Fruit fly (Drosophila melanogaster): ENCODE results near the gene GILT2.

The GILT2 gene

DNA sequence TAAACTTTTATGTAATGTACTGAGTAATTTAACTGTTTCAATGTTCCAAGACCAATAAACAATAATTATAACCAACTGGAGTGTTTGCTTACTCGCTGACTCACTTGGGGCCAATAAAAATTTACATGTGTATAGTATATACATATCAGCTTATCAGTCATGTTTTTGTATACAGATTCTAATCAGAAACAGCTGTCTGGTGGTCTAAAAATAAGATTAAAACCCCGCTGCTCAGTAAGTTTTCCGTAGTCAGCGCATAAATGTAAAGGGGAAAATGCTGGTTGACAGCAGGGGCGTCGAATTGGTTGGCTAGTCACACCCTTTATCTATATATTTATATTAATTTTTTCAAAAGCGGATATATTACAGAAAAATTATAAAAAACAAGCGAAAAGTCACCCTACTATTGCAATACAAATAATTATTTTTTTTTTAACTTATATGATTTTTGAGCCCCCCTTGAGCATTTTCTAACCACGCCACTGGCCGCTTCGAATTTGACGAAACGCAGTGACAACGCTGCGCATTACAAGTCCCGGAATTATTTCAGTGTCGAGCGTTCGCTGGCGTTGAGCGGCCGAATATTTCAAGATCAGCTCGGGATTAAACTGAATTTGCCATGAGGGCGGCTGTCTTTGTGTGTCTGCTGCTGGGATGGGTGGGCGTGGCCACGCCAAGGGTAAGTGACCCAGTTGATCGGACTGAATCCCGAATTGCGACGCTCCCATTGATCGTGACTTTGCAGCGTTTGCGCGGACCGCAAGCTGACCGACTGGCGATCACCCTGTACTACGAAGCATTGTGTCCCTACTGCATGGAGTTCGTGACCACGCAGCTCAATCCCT is at the start of gene GILT2:
Gene GILT2, plus strand, starts transcription at position 547 of the 845 bp plus-strand sequence.
- no peak for TF ChIP-seq insv (optimal IDR thresholded peaks at IDR 0.05)
- TF ChIP-seq Sin3A (optimal IDR thresholded peaks at IDR 0.05), result no peak
- no peak for TF ChIP-seq psq (optimal IDR thresholded peaks at IDR 0.05)
- no peak for TF ChIP-seq h (optimal IDR thresholded peaks at IDR 0.05)
- no peak for TF ChIP-seq Myc (optimal IDR thresholded peaks at IDR 0.05)

DNA sequence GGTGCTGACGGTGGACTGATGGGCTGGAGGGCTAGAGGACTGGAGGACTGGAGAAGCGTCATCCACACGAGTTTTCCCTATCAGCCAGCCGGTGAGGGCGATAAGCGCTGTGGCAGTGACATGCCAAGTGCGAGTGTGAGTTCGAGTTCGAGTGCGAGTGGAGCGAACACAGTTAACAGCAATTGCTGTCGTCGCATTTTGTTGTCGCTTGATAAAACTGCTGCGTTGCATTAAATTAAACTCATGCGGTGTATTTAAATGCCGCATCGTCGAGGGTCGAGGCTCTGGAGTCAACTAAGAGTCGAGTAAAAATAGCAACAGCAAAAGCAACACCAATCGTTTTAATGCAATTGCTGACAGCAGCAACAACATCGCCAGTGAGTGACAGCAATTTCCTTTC is 49.1 kb upstream of the GILT2 start:
- no peak for TF ChIP-seq insv (optimal IDR thresholded peaks at IDR 0.05)
- TF ChIP-seq h (optimal IDR thresholded peaks at IDR 0.05), result no peak

DNA sequence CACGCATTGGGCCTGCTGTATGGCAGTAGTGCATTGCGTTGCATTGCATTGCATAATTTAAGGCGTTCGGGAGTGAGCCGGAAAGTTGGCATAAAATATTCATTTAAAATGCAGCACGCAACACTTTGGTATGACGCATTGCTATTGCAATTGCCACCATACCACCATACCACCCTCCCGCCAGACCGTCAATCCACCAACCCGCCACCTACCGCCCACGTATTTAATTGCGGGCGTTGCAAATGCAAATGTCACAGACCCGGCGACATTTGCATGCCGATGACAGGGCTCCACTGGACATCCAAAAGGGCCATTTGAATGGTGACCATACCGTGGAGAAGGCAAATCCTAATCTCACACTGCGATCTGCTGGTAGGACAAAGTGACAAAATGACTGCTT is 43.9 kb upstream of the GILT2 start:
- TF ChIP-seq h (optimal IDR thresholded peaks at IDR 0.05) (no peak), ttk (optimal IDR thresholded peaks at IDR 0.05) (no peak)

DNA sequence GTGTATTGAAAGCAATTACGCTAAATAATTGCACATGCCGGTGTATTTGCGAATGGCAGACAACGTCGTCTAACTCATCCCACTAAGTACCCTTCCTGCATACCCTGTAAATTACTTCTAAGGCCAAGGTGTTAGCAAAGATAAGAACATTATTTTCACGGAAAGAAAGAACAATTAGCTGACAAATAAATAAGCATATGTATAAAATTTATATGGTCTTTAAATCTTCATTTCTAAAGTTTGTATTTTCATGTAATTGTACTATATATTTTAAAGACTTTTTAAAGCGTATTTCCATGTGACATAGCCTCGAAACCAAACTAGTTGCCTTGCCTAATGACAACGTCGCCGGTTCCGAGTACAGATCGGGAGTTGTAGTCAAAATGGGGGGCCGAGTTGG is 41.4 kb upstream of the GILT2 start:
- TF ChIP-seq Myc (optimal IDR thresholded peaks at IDR 0.05) (no peak), Sin3A (optimal IDR thresholded peaks at IDR 0.05) (no peak), h (optimal IDR thresholded peaks at IDR 0.05) (no peak), insv (optimal IDR thresholded peaks at IDR 0.05) (no peak), ttk (optimal IDR thresholded peaks at IDR 0.05) (no peak), psq (optimal IDR thresholded peaks at IDR 0.05) (no peak)

DNA sequence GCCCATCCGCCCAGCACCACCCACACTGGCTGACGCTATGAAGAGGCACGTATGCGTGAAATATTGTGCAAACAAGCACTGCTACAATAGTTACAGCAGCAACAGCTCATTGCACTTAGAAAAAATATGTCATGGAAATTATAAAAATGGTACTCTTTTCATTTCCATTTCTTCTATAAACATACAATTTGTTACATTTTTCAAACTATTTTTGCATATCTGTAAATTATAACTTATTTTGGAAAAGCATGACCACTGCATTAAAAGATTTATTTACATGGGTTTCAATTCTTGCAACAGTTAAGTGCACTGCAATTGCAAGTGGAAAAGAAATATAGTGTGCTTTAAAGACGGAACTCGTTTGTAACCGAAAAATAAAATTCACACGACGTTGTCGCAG is 40.3 kb upstream of the GILT2 start:
- TF ChIP-seq ttk (optimal IDR thresholded peaks at IDR 0.05) (no peak), Myc (optimal IDR thresholded peaks at IDR 0.05) (no peak), Sin3A (optimal IDR thresholded peaks at IDR 0.05) (no peak), psq (optimal IDR thresholded peaks at IDR 0.05) (no peak), insv (optimal IDR thresholded peaks at IDR 0.05) (no peak), h (optimal IDR thresholded peaks at IDR 0.05) (no peak)

DNA sequence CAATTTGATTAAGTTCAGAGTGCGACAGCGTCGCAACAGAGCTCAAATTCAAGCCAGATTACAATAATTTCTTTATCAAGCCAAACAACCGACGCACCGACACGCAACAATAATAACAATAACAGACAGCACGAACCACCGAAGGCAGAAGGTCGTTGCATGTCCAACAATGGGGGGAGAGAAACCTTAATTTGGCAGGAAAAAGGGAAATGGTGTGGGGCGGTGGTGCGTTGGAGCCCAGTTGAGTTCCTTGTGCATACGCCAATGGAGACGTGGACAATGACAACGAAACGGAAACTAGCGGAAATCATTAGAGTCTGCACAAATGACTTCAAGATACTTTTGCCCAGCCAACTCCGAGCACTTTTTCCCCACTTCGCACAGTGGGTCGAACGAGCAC is 39.1 kb upstream of the GILT2 start:
- TF ChIP-seq Myc (optimal IDR thresholded peaks at IDR 0.05), result no peak
- TF ChIP-seq h (optimal IDR thresholded peaks at IDR 0.05), result no peak
- no peak for TF ChIP-seq psq (optimal IDR thresholded peaks at IDR 0.05)
- no peak for TF ChIP-seq Sin3A (optimal IDR thresholded peaks at IDR 0.05)
- TF ChIP-seq insv (optimal IDR thresholded peaks at IDR 0.05), result no peak
- no peak for TF ChIP-seq ttk (optimal IDR thresholded peaks at IDR 0.05)

DNA sequence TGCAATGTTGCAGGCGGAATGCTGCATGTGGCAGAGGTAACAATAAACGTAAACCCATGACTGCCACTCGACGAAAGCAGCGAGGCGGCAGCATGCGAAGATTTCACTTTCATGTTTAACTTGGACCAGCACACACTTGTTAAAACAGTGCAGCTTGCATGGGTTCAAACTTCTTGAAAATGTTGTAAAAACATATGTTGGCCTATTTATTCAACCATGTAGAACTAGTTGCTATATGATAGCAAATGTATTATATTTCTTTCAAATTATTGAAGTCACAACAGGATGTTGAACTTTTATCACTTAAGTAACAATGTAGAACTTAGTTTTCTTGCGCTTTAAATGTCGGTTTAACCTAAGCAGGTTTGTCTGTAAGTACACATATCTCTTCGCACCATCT is 35.9 kb upstream of the GILT2 start:
- TF ChIP-seq h (optimal IDR thresholded peaks at IDR 0.05), result no peak
- no peak for TF ChIP-seq Myc (optimal IDR thresholded peaks at IDR 0.05)
- TF ChIP-seq insv (optimal IDR thresholded peaks at IDR 0.05), result no peak
- no peak for TF ChIP-seq ttk (optimal IDR thresholded peaks at IDR 0.05)
- no peak for TF ChIP-seq Sin3A (optimal IDR thresholded peaks at IDR 0.05)
- TF ChIP-seq psq (optimal IDR thresholded peaks at IDR 0.05), result no peak

DNA sequence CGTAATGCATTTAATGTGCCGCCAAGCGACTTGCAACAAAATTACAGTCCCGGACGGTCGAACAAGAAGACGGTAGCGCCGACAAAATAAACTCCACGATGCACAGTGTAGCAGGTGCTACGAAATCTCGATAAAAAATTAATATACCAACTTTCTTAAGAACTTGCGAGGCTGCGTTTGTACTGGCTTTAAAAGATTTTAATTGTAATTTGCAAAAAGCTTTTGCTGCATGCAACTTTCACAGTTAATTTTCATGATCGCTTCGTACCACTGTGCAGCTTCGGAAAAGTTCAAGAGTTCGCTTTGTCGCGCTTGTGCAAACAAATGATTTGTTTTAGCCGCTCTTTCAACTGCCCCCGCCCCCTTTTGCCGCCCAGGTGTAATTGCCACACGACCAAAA is 32.5 kb upstream of the GILT2 start:
- no peak for TF ChIP-seq ttk (optimal IDR thresholded peaks at IDR 0.05)
- no peak for TF ChIP-seq Sin3A (optimal IDR thresholded peaks at IDR 0.05)
- TF ChIP-seq insv (optimal IDR thresholded peaks at IDR 0.05), result no peak
- no peak for TF ChIP-seq h (optimal IDR thresholded peaks at IDR 0.05)
- no peak for TF ChIP-seq psq (optimal IDR thresholded peaks at IDR 0.05)
- TF ChIP-seq Myc (optimal IDR thresholded peaks at IDR 0.05), result no peak

DNA sequence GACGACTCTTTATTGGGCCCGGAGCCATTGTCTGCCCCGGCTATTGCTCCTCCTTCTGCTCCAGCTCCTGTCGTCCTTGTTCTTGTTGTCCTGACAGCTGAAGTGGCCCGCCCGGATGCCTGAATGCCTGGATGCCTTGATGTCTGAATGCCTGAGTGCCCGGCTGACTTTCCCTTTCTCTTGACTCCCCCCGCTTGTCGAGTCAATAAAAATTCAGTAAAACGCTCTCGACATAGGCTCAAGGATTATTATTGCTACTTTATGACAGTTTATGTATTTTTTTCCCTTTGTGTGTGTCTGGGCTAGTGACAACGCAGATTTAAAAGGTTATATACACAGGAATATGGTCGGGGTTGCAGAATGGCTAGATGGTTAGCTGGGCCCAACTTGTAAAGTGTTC is 28.9 kb upstream of the GILT2 start:
- TF ChIP-seq h (optimal IDR thresholded peaks at IDR 0.05) (no peak), insv (optimal IDR thresholded peaks at IDR 0.05) (no peak)

DNA sequence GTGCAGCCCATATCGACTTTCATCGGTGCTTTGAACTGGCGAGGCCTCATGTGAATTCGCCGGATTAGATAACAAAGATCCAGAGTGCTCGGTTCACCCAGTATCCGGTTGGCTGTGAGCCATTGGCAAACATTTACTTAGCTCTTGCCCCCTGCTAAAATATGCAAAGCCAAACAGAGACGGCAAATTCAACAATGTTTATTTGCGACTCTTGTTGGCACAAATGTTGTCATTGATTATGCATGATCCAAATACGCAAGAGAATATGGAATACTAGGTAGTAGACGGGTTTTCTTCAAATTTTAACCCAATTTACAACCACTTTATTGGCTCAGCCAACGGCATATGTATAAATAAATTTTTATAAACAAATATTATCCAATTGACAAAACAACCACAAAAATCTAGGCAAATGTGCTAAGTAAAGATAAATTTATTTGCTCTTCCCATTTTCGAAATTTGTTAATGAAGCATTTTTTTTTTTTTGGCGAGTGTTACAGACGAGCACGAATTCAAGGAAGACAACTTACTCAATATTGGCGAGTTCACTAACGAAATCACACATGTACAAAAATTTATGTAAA is 26.1 kb upstream of the GILT2 start:
- TF ChIP-seq Sin3A (optimal IDR thresholded peaks at IDR 0.05) (no peak), ttk (optimal IDR thresholded peaks at IDR 0.05) (no peak), insv (optimal IDR thresholded peaks at IDR 0.05) (no peak), psq (optimal IDR thresholded peaks at IDR 0.05) (no peak), h (optimal IDR thresholded peaks at IDR 0.05) (no peak), Myc (optimal IDR thresholded peaks at IDR 0.05) (no peak)

DNA sequence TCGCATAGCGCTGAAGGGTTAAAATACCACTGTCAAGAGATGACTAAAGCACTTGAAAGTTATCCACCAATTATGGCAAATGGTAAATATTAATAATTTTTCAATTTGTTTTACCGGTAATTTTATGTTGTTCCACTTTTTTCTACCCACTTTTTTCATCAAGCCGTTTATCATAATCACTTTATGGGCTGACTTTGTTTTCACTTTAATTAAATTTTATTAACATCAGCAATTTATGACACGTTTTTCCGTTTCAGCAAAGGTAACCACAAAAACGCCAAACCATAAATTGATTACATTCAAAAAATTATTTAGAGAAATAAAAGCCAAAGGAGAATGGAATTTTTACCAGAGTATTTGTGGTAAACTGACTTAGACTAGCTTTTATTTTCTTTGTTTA is 23.2 kb upstream of the GILT2 start:
- TF ChIP-seq Myc (optimal IDR thresholded peaks at IDR 0.05) (no peak), Sin3A (optimal IDR thresholded peaks at IDR 0.05) (no peak), h (optimal IDR thresholded peaks at IDR 0.05) (no peak), psq (optimal IDR thresholded peaks at IDR 0.05) (no peak), ttk (optimal IDR thresholded peaks at IDR 0.05) (no peak), insv (optimal IDR thresholded peaks at IDR 0.05) (no peak)

DNA sequence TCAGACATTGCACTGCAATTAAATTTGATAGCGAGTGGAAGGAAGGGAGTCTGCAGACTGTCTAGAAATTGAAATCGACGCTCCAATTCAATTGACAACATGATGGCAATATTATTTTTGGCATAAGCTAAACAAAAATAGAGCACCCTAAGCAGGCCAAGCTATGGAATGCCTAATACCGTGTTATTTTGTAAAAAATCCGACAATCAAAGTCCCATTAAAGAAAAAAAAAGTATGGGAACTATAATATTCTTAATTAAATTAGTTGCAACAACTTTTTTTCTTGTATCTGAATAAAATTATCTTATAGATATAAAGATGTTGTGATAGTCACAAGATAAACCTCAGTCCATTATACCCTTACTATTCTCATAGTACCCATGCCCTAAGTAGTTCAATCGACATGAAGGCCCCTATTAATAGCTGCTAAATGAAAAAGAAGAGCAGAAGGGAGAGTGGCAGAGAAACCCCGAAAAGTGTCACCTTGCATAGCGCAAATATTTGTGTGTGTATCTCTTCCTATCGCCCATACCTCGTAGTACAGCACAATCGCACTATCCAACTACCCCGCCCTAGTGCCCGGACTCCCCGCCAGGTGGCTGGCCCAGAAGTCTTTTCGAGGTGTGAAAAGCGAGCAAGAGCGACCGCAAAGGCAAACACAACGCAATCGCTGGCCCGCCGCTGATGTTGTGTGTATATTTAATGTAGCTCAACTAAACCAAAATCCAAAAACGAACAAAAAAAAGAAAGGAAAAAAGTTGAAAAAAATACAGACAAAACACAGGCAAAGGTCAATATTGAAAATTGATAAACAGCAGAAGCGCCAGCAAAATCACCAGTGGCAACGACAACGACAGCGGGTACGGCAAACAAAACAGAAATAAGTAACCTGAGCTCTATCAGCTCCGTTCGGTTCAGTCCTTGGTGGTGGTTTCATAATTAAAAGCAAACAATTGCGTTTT is 21.1 kb upstream of the GILT2 start:
- TF ChIP-seq Myc (optimal IDR thresholded peaks at IDR 0.05) (no peak), insv (optimal IDR thresholded peaks at IDR 0.05) (no peak), ttk (optimal IDR thresholded peaks at IDR 0.05) (no peak), Sin3A (optimal IDR thresholded peaks at IDR 0.05) (no peak), psq (optimal IDR thresholded peaks at IDR 0.05) (no peak), h (optimal IDR thresholded peaks at IDR 0.05) (no peak)

Data from Kc167 (cell line).